Fruit fly (Drosophila melanogaster): ENCODE measurements around the gene Raf.

DNA sequence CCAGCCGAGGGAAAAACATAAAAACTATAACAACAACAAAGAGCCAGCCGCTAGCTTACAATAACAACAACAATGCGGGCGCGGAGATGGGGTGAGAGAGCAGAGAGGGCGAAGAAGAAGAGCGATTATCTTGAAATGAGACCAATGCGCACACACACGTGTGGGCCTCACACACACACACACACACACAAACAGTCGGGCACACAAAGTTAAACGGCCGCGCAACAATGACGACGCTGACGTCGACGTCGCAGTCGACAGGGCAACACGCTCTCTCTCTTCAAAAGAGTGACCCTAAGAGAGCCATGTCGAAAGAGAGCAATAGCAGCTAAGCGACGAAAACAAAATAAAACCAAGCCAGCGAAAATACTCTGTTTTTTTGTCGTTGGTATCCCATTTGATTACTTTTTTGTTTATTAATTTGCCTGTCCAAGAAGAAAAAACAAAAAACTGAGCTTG, 10.6 kb downstream of the Raf start:
- TF ChIP-seq CG7101 (tag; optimal IDR thresholded peaks at IDR 0.05) (no peak), Clk (GFP tag; optimal IDR thresholded peaks at IDR 0.05) (no peak), ovo (GFP tag; optimal IDR thresholded peaks at IDR 0.05) (no peak), CG5204 (GFP tag; optimal IDR thresholded peaks at IDR 0.05) (no peak), CG12768 (GFP tag; optimal IDR thresholded peaks at IDR 0.05) (no peak), cnc (optimal IDR thresholded peaks at IDR 0.05) (no peak), CG7045 (GFP tag; optimal IDR thresholded peaks at IDR 0.05) (no peak), CG14711 (tag; optimal IDR thresholded peaks at IDR 0.05) (no peak), toe (GFP tag; optimal IDR thresholded peaks at IDR 0.05) (no peak), kay (GFP tag; ENCODE audit: borderline replicate concordance) (no peak), Hr96 (GFP tag; optimal IDR thresholded peaks at IDR 0.05) (no peak), CG11617 (GFP tag; optimal IDR thresholded peaks at IDR 0.05) (no peak), CG33017 (tag; optimal IDR thresholded peaks at IDR 0.05) (no peak)
